In the genomic region with DNA sequence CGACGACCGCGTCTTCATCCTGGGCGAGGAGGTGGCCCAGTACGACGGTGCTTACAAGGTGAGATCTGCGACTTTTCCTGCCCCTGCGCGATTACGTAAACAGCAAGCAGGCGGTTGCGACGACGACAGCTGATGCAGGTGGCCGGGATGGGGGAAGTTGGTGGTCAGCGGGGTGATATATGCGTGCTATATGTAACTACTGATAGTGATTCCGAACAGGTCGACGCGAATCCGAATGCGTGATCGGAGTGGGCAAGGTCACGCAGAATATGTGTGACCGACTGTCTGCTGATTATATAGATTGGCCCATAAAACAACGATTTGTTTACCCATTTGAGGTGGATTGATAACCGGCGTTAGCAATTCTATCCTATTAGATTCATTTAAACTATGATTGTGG, we compare ENCODE assay signal across 2 fruit fly cellular contexts.
TF ChIP-seq lines count a peak whose summit lies in the region.

No protein-coding gene starts in this region.

- TF ChIP-seq CTCF in whole organism, embryonic (GFP tag; optimal IDR thresholded peaks at IDR 0.05; lab: Kevin White, UChicago) = no peak

TF ChIP-seq in whole organism, embryonic, 481 proteins besides CTCF, POLR2A, EP300 and RAD21 (continues in another document):
- TF ChIP-seq nau (GFP tag; optimal IDR thresholded peaks at IDR 0.05; lab: Kevin White, UChicago) (no peak), ken (GFP tag; IDR thresholded peaks at IDR 0.05; lab: Robert Waterston, UW) (no peak), crp (GFP tag; optimal IDR thresholded peaks at IDR 0.05; lab: Kevin White, UChicago) (peak in 1 of 2 experiments; percentile 3), Gsc (GFP tag; IDR thresholded peaks at IDR 0.05; lab: Robert Waterston, UW) (no peak), Taf1 (GFP tag; IDR thresholded peaks at IDR 0.05; lab: Robert Waterston, UW) (no peak), GATAe (GFP tag; conservative IDR thresholded peaks at IDR 0.05; lab: Robert Waterston, UW) (no peak), Dref (GFP tag; IDR thresholded peaks at IDR 0.05; lab: Robert Waterston, UW) (no peak), Adf1 (GFP tag; IDR thresholded peaks at IDR 0.05; lab: Robert Waterston, UW) (no peak), sug (tag; optimal IDR thresholded peaks at IDR 0.05; lab: Kevin White, UChicago) (peak; percentile 42), pros (GFP tag; optimal IDR thresholded peaks at IDR 0.05; lab: Kevin White, UChicago) (no peak), Pdp1 (GFP tag; optimal IDR thresholded peaks at IDR 0.05; lab: Kevin White, UChicago) (peak in 1 of 2 experiments; percentile 97), mam (GFP tag; optimal IDR thresholded peaks at IDR 0.05; lab: Kevin White, UChicago) (no peak), CG17359 (tag; optimal IDR thresholded peaks at IDR 0.05; lab: Kevin White, UChicago) (no peak), CG11560 (tag; IDR thresholded peaks at IDR 0.05; lab: Robert Waterston, UW) (no peak), CG14014 (GFP tag; IDR thresholded peaks at IDR 0.05; lab: Robert Waterston, UW) (no peak), CG16813 (GFP tag; IDR thresholded peaks at IDR 0.05; lab: Robert Waterston, UW; ENCODE audit: partially characterized antibody) (no peak), CG8290 (GFP tag; optimal IDR thresholded peaks at IDR 0.05; lab: Kevin White, UChicago) (no peak), CG8290 (tag; optimal IDR thresholded peaks at IDR 0.05; lab: Kevin White, UChicago) (no peak), PHDP (tag; optimal IDR thresholded peaks at IDR 0.05; lab: Kevin White, UChicago) (no peak), so (GFP tag; IDR thresholded peaks at IDR 0.05; lab: Robert Waterston, UW) (no peak), Hr78 (GFP tag; optimal IDR thresholded peaks at IDR 0.05; lab: Kevin White, UChicago) (no peak), Rfx (GFP tag; IDR thresholded peaks at IDR 0.05; lab: Robert Waterston, UW) (no peak), lov (optimal IDR thresholded peaks at IDR 0.05; lab: Kevin White, UChicago) (no peak), lov (GFP tag; IDR thresholded peaks at IDR 0.05; lab: Robert Waterston, UW) (no peak), Myb (GFP tag; optimal IDR thresholded peaks at IDR 0.05; lab: Kevin White, UChicago) (no peak), tap (tag; optimal IDR thresholded peaks at IDR 0.05; lab: Kevin White, UChicago) (no peak), fd3F (GFP tag; optimal IDR thresholded peaks at IDR 0.05; lab: Kevin White, UChicago) (no peak), CG12236 (GFP tag; optimal IDR thresholded peaks at IDR 0.05; lab: Kevin White, UChicago) (no peak), CG7745 (tag; optimal IDR thresholded peaks at IDR 0.05; lab: Kevin White, UChicago) (no peak), Sox100B (GFP tag; optimal IDR thresholded peaks at IDR 0.05; lab: Kevin White, UChicago) (no peak), D19B (GFP tag; optimal IDR thresholded peaks at IDR 0.05; lab: Kevin White, UChicago) (no peak), esg (GFP tag; conservative IDR thresholded peaks at IDR 0.05; lab: Robert Waterston, UW) (no peak), Atf-2 (GFP tag; optimal IDR thresholded peaks at IDR 0.05; lab: Kevin White, UChicago) (no peak), CG9876 (GFP tag; optimal IDR thresholded peaks at IDR 0.05; lab: Kevin White, UChicago) (no peak), CG9727 (GFP tag; optimal IDR thresholded peaks at IDR 0.05; lab: Kevin White, UChicago) (no peak), zfh2 (GFP tag; optimal IDR thresholded peaks at IDR 0.05; lab: Kevin White, UChicago) (no peak), Trl (optimal IDR thresholded peaks at IDR 0.05; lab: Kevin White, UChicago) (no peak), Trl (GFP tag; optimal IDR thresholded peaks at IDR 0.05; lab: Kevin White, UChicago) (no peak), prd (optimal IDR thresholded peaks at IDR 0.05; lab: Kevin White, UChicago) (no peak), prd (GFP tag; IDR thresholded peaks at IDR 0.05; lab: Robert Waterston, UW) (no peak), cato (GFP tag; optimal IDR thresholded peaks at IDR 0.05; lab: Kevin White, UChicago; ENCODE audit: borderline replicate concordance) (no peak), gsb-n (tag; optimal IDR thresholded peaks at IDR 0.05; lab: Kevin White, UChicago) (no peak), CG8478 (optimal IDR thresholded peaks at IDR 0.05; lab: Kevin White, UChicago) (peak; percentile 57), CG34422 (GFP tag; IDR thresholded peaks at IDR 0.05; lab: Robert Waterston, UW) (no peak), hkb (optimal IDR thresholded peaks at IDR 0.05; lab: Kevin White, UChicago) (no peak), hkb (GFP tag; IDR thresholded peaks at IDR 0.05; lab: Robert Waterston, UW) (no peak)

TF ChIP-seq in whole organism, prepupa, 60 proteins besides CTCF, POLR2A, EP300 and RAD21:
- TF ChIP-seq vri (GFP tag; optimal IDR thresholded peaks at IDR 0.05; lab: Kevin White, UChicago) (peak; percentile 51), CG8632 (GFP tag; optimal IDR thresholded peaks at IDR 0.05; lab: Kevin White, UChicago) (no peak)
